Worm (Caenorhabditis elegans): ENCODE results near the gene lgc-16.

Gene lgc-16

ce11 chrX:12118340-12118739, at the start of gene lgc-16:
Gene lgc-16 (plus strand): TSS chrX:12118640.
- TF ChIP-seq unc-62 (GFP tag; optimal IDR thresholded peaks at IDR 0.05), result no peak

- no peak for TF ChIP-seq unc-62 (GFP tag; optimal IDR thresholded peaks at IDR 0.05)
Observed at ce11 chrX:12073764-12074163, 44.7 kb upstream of the lgc-16 start, which contains the start of gene tmem-145. Gene tmem-145 (minus strand): TSS chrX:12073864.

- no peak for TF ChIP-seq unc-62 (GFP tag; optimal IDR thresholded peaks at IDR 0.05)
Observed at ce11 chrX:12080581-12081162, 37.8 kb upstream of the lgc-16 start.

ce11 chrX:12081250-12081649, 37.2 kb upstream of the lgc-16 start:
- TF ChIP-seq unc-62 (GFP tag; optimal IDR thresholded peaks at IDR 0.05), result no peak

- TF ChIP-seq unc-62 (GFP tag; optimal IDR thresholded peaks at IDR 0.05), result no peak
Observed at ce11 chrX:12082813-12083212, 35.6 kb upstream of the lgc-16 start.

ce11 chrX:12086297-12086696, 32.1 kb upstream of the lgc-16 start:
- no peak for TF ChIP-seq unc-62 (GFP tag; optimal IDR thresholded peaks at IDR 0.05)

ce11 chrX:12092621-12093020, 25.8 kb upstream of the lgc-16 start:
- TF ChIP-seq unc-62 (GFP tag; optimal IDR thresholded peaks at IDR 0.05), result no peak

ce11 chrX:12093043-12093442, 25.4 kb upstream of the lgc-16 start, which contains the start of gene W03G11.4:
Gene W03G11.4 (minus strand): TSS chrX:12093143.
- no peak for TF ChIP-seq unc-62 (GFP tag; optimal IDR thresholded peaks at IDR 0.05)

- TF ChIP-seq unc-62 (GFP tag; optimal IDR thresholded peaks at IDR 0.05), result no peak
Observed at ce11 chrX:12093992-12094391, 24.4 kb upstream of the lgc-16 start.

ce11 chrX:12095200-12095599, 23.2 kb upstream of the lgc-16 start:
- no peak for TF ChIP-seq unc-62 (GFP tag; optimal IDR thresholded peaks at IDR 0.05)

ce11 chrX:12097995-12098394, 20.4 kb upstream of the lgc-16 start:
- TF ChIP-seq unc-62 (GFP tag; optimal IDR thresholded peaks at IDR 0.05), result no peak

- TF ChIP-seq unc-62 (GFP tag; optimal IDR thresholded peaks at IDR 0.05), result no peak
Observed at ce11 chrX:12103712-12104111, 14.7 kb upstream of the lgc-16 start, which contains the start of gene W03G11.3. Gene W03G11.3 (minus strand): TSS chrX:12103812.

ce11 chrX:12104630-12105029, 13.8 kb upstream of the lgc-16 start, which contains the start of gene col-181:
Gene col-181 (plus strand): TSS chrX:12104930.
- TF ChIP-seq unc-62 (GFP tag; optimal IDR thresholded peaks at IDR 0.05), result no peak

- TF ChIP-seq unc-62 (GFP tag; optimal IDR thresholded peaks at IDR 0.05), result no peak
Observed at ce11 chrX:12105458-12105857, 13.0 kb upstream of the lgc-16 start.

- no peak for TF ChIP-seq unc-62 (GFP tag; optimal IDR thresholded peaks at IDR 0.05)
Observed at ce11 chrX:12106004-12106403, 12.4 kb upstream of the lgc-16 start.

- no peak for TF ChIP-seq unc-62 (GFP tag; optimal IDR thresholded peaks at IDR 0.05)
Observed at ce11 chrX:12108517-12109216, 9.8 kb upstream of the lgc-16 start, which contains the start of the genes W03G11.2 and lgc-13. Gene W03G11.2 (minus strand): TSS chrX:12108617. Gene lgc-13 (plus strand): TSS chrX:12109166.

ce11 chrX:12111213-12111612, 7.2 kb upstream of the lgc-16 start, which contains the start of gene lgc-14:
Gene lgc-14 (plus strand): TSS chrX:12111513.
- TF ChIP-seq unc-62 (GFP tag; optimal IDR thresholded peaks at IDR 0.05), result no peak

All from whole organism, dauer.